Worm (Caenorhabditis elegans): ENCODE results near the gene K03B8.6.

The K03B8.6 gene

DNA sequence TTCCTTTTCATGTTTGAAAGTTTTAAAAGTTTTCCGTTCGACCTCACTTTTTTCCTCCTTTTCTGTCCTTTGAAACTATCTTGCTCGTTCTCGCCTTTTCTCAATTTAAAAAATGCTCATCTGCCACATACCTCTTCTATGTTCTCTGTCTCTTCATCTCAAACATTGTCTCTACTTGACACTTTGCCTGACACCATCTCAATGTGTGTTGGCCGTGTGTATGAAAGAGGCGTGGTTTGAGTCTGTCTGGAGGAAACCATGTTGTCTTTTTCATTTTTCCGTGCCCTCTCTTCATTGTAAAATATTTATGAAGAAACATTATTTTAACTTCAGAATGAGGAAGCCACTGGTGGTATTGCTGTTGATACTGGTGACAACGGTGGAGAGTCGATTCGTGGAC lies at the start of gene K03B8.6:
K03B8.6 (plus strand) TSS at position 334 of the 400 bp plus-strand sequence.
- TF ChIP-seq nhr-47 (tag; optimal IDR thresholded peaks at IDR 0.05) (no peak), lin-15B (tag; optimal IDR thresholded peaks at IDR 0.05) (no peak), ets-5 (GFP tag; IDR thresholded peaks at IDR 0.05) (no peak), ceh-90 (tag; optimal IDR thresholded peaks at IDR 0.05) (no peak), snpc-4 (tag; optimal IDR thresholded peaks at IDR 0.05) (no peak), skn-1 (tag; optimal IDR thresholded peaks at IDR 0.05) (no peak), fkh-4 (tag; optimal IDR thresholded peaks at IDR 0.05; ENCODE audit: borderline replicate concordance) (no peak), ama-1 (optimal IDR thresholded peaks at IDR 0.05) (no peak), lin-35 (GFP tag; optimal IDR thresholded peaks at IDR 0.05) (no peak), Y116A8C.19 (tag; optimal IDR thresholded peaks at IDR 0.05; ENCODE audit: borderline replicate concordance) (no peak), alr-1 (tag; optimal IDR thresholded peaks at IDR 0.05; ENCODE audit: borderline replicate concordance) (no peak), C34B4.2 (tag; optimal IDR thresholded peaks at IDR 0.05) (no peak), jun-1 (tag; optimal IDR thresholded peaks at IDR 0.05) (no peak), grh-1 (GFP tag; IDR thresholded peaks at IDR 0.05) (no peak), sup-37 (GFP tag; optimal IDR thresholded peaks at IDR 0.05) (no peak), swsn-7 (tag; optimal IDR thresholded peaks at IDR 0.05) (no peak), nhr-20 (tag; optimal IDR thresholded peaks at IDR 0.05) (no peak)

DNA sequence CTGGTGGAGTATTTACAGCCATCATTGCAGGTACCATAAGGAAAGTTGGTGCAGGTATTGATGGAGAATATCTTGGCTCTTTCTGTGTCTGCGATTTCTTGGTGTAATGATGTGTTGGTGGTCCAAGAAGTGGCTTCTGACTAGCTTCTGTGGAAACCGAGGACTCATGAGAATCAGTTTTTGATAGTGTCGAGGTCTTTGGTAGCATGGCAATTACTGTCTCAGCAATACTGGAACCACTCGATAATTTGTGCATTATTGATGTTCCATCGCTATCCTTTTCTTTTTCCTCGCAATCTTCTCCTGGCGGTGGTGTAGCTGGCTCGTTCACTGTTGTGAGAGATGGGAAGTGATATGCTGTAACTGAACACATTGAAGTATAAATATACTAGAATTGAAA lies 43.8 kb upstream of the K03B8.6 start:
- TF ChIP-seq lin-35 (GFP tag; optimal IDR thresholded peaks at IDR 0.05) = no peak
- TF ChIP-seq hlh-4 (tag; optimal IDR thresholded peaks at IDR 0.05) = no peak
- no peak for TF ChIP-seq lsy-2 (tag; optimal IDR thresholded peaks at IDR 0.05)
- TF ChIP-seq alr-1 (tag; optimal IDR thresholded peaks at IDR 0.05; ENCODE audit: borderline replicate concordance) = no peak
- TF ChIP-seq sup-37 (GFP tag; optimal IDR thresholded peaks at IDR 0.05) = no peak
- TF ChIP-seq vab-15 (tag; optimal IDR thresholded peaks at IDR 0.05) = no peak
- TF ChIP-seq efl-1 (optimal IDR thresholded peaks at IDR 0.05) = no peak
- TF ChIP-seq efl-1 (GFP tag; optimal IDR thresholded peaks at IDR 0.05 in 1 of 2) = no peak
- no peak for TF ChIP-seq aha-1 (tag; optimal IDR thresholded peaks at IDR 0.05)
- TF ChIP-seq lin-14 (GFP tag; optimal IDR thresholded peaks at IDR 0.05) = no peak
- TF ChIP-seq ceh-82 (tag; optimal IDR thresholded peaks at IDR 0.05) = no peak
- TF ChIP-seq hpl-2 (GFP tag; optimal IDR thresholded peaks at IDR 0.05) = no peak
- no peak for TF ChIP-seq F16B12.6 (tag; optimal IDR thresholded peaks at IDR 0.05)
- TF ChIP-seq jun-1 (tag; optimal IDR thresholded peaks at IDR 0.05) = no peak
- TF ChIP-seq lin-15B (tag; optimal IDR thresholded peaks at IDR 0.05) = no peak

DNA sequence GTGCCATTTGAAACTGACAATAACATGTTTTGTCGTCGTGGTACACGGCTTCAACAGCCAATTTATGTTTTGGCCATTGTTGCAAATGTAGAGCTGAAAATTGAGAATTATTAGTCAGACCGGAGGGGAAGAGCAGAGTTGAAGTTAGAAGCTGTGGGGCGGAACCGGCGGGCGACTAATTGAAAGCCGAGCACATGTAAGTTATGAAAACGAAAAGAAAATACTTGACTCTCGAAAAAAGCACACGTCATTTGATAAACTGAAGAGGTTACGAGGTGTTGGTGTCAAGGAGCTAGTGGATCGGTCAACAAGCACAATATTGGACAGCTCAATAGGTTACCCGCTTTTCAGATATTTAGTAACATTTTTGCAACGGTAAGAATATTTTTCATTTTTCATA lies 41.3 kb upstream of the K03B8.6 start, which contains the start of gene dop-5:
dop-5 (minus strand) TSS at position 101 of the 400 bp plus-strand sequence.
- TF ChIP-seq nhr-12 (tag; optimal IDR thresholded peaks at IDR 0.05) = no peak
- TF ChIP-seq ceh-90 (tag; optimal IDR thresholded peaks at IDR 0.05) = no peak
- TF ChIP-seq hlh-4 (tag; optimal IDR thresholded peaks at IDR 0.05) = no peak
- no peak for TF ChIP-seq lsy-2 (tag; optimal IDR thresholded peaks at IDR 0.05)
- no peak for TF ChIP-seq egl-13 (tag; optimal IDR thresholded peaks at IDR 0.05)
- TF ChIP-seq tbx-2 (tag; optimal IDR thresholded peaks at IDR 0.05) = no peak
- no peak for TF ChIP-seq fkh-10 (GFP tag; optimal IDR thresholded peaks at IDR 0.05)
- TF ChIP-seq ceh-63 (GFP tag; optimal IDR thresholded peaks at IDR 0.05) = no peak
- no peak for TF ChIP-seq lin-13 (GFP tag; optimal IDR thresholded peaks at IDR 0.05)

DNA sequence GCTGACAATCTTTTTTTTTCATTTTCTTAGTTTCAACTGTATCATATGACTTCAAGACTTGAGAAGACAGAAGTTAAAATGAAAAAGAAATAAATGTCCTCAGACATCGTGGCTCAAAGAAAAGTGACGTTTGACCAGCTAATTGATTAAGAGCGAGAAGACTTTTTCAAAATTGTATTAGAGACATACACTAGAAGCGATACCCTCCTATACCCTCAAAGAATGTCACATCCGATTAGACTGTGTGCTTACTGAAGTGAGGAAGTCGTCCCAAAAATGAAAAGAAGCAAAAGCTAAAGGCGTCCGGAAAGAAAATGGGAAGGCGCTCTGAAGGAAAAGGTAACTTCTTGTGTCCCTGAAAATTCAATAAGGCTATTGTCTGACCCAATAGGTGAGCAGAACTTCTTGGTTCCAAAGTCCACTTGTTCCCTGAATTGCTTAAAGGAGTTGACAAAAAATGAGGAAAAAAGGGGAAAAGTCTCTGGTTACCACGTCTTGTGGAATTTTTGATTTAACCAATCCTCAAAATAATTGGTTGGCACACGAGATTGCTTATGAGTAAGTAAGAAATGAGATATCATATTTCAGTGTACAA lies 35.0 kb upstream of the K03B8.6 start:
- TF ChIP-seq ceh-88 (GFP tag; IDR thresholded peaks at IDR 0.05) (no peak), egl-13 (tag; optimal IDR thresholded peaks at IDR 0.05) (peak; percentile 48), lin-14 (GFP tag; optimal IDR thresholded peaks at IDR 0.05) (peak; percentile 19)

DNA sequence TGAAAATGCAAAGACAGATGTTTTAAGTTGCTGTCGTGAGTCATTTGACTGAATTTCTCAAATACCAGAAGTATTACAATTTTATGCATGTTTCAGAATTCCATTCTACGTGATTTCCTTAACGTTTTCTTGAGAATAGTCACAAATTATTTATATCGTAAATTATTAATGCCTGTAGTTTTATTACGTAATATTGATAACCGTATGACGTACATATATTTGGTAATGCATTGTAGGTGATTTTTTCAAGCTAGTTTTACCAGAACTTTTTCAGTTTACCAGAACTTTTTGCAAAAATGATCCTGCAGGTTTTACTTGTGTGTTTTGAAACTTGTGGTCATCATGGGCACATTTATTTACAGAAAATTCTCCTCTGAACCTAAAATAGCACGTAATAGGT lies 33.5 kb upstream of the K03B8.6 start:
- TF ChIP-seq dsc-1 (tag; optimal IDR thresholded peaks at IDR 0.05) (peak; percentile 12), zip-4 (GFP tag; optimal IDR thresholded peaks at IDR 0.05) (no peak)

Measured in whole organism, L1 larva.